Worm (Caenorhabditis elegans): Measurements from ENCODE around the gene dyf-3.

Gene dyf-3

DNA sequence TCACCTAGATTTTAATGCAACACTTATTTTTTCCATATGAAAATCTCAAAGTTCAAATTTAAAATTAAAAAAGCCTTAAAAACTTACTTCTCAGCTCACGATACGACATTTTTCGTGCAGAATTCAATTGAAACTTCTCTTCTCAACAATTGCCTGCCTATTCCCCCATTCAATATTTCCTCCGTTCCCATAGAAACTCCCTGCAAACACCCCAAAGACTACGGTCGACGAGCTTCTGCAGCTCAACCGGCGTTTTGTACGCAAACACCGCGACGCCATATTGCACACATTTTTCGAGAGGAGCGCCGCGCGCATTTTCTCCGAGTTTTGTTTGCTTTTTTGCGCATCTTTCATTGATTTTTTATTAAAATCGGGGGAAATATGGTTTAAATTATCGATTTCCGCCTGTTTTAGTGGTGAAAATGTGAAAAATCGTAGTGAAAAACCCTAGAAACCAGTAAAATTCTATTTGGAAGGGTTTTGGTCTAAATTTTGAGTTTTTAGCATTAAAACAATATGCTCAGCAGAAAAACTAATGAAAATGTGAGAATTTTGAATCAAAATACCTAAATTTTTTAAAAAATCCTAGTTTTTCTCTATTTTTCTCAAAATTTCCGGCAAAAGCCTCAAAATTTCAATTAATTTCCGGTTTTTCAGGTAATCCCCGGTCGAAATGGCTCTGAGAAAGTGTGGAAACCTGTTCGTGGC, at the start of gene dyf-3, which contains the start of gene pdhb-1:
Gene dyf-3, minus strand, starts transcription at position 217 of the 708 bp plus-strand sequence.
Gene pdhb-1, plus strand, starts transcription at position 658 of the 708 bp plus-strand sequence.
- TF ChIP-seq cnd-1 (tag; optimal IDR thresholded peaks at IDR 0.05) (no peak), snpc-4 (tag; optimal IDR thresholded peaks at IDR 0.05) (no peak), nhr-76 (tag; optimal IDR thresholded peaks at IDR 0.05) (no peak), flh-1 (GFP tag; optimal IDR thresholded peaks at IDR 0.05) (no peak), lsy-2 (tag; optimal IDR thresholded peaks at IDR 0.05) (peak; percentile 93), blmp-1 (tag; optimal IDR thresholded peaks at IDR 0.05) (no peak), ham-2 (GFP tag; optimal IDR thresholded peaks at IDR 0.05) (peak; percentile 33), pha-4 (tag; optimal IDR thresholded peaks at IDR 0.05) (no peak), unc-120 (tag; optimal IDR thresholded peaks at IDR 0.05; ENCODE audit: poor library complexity, severe bottlenecking) (no peak), unc-39 (tag; optimal IDR thresholded peaks at IDR 0.05) (no peak), nhr-12 (tag; optimal IDR thresholded peaks at IDR 0.05) (no peak), hlh-1 (tag; optimal IDR thresholded peaks at IDR 0.05) (no peak), sptf-1 (tag; optimal IDR thresholded peaks at IDR 0.05) (peak; percentile 49), bed-3 (GFP tag; optimal IDR thresholded peaks at IDR 0.05) (no peak), M03D4.4 (tag; optimal IDR thresholded peaks at IDR 0.05) (peak; percentile 35), ces-1 (GFP tag; optimal IDR thresholded peaks at IDR 0.05) (no peak), zip-8 (tag; optimal IDR thresholded peaks at IDR 0.05) (no peak), sem-2 (GFP tag; optimal IDR thresholded peaks at IDR 0.05) (no peak), ceh-83 (GFP tag; optimal IDR thresholded peaks at IDR 0.05) (no peak), unc-62 (GFP tag; optimal IDR thresholded peaks at IDR 0.05) (no peak), nhr-2 (tag; optimal IDR thresholded peaks at IDR 0.05) (no peak), ztf-11 (tag; optimal IDR thresholded peaks at IDR 0.05) (no peak), mep-1 (tag; optimal IDR thresholded peaks at IDR 0.05) (peak; percentile 41), tbx-8 (GFP tag; optimal IDR thresholded peaks at IDR 0.05) (no peak), drap-1 (GFP tag; optimal IDR thresholded peaks at IDR 0.05) (peak; percentile 36), ceh-39 (tag; optimal IDR thresholded peaks at IDR 0.05) (no peak), lin-32 (GFP tag; optimal IDR thresholded peaks at IDR 0.05) (no peak), lin-13 (tag; optimal IDR thresholded peaks at IDR 0.05) (peak; percentile 21)

DNA sequence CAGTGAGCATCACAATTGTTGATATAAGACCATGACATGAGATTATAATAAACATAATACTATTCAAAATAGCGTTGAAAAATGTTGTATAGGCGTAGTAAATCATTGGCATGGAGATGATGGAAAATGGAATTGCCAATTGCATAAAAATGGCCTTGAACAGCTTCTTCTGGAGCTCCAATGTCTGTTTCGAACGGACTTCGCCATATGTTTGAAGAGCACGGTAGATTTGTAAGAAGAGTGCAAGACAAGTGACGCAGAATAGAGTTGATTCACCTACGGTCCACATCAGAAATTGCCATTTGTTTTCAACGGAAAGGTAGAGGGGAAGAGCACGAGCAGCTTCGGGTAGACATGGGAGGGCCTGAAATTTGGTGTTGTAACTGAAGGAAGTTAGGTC, 48.3 kb upstream of the dyf-3 start:
- TF ChIP-seq zip-8 (tag; optimal IDR thresholded peaks at IDR 0.05) = no peak
- TF ChIP-seq mls-2 (tag; optimal IDR thresholded peaks at IDR 0.05) = no peak
- no peak for TF ChIP-seq ham-2 (GFP tag; optimal IDR thresholded peaks at IDR 0.05)
- no peak for TF ChIP-seq ztf-11 (tag; optimal IDR thresholded peaks at IDR 0.05)
- no peak for TF ChIP-seq mab-5 (tag; optimal IDR thresholded peaks at IDR 0.05)
- no peak for TF ChIP-seq pha-4 (tag; optimal IDR thresholded peaks at IDR 0.05)
- no peak for TF ChIP-seq cnd-1 (tag; optimal IDR thresholded peaks at IDR 0.05)
- no peak for TF ChIP-seq ceh-39 (tag; optimal IDR thresholded peaks at IDR 0.05)
- TF ChIP-seq ces-1 (GFP tag; optimal IDR thresholded peaks at IDR 0.05) = no peak

DNA sequence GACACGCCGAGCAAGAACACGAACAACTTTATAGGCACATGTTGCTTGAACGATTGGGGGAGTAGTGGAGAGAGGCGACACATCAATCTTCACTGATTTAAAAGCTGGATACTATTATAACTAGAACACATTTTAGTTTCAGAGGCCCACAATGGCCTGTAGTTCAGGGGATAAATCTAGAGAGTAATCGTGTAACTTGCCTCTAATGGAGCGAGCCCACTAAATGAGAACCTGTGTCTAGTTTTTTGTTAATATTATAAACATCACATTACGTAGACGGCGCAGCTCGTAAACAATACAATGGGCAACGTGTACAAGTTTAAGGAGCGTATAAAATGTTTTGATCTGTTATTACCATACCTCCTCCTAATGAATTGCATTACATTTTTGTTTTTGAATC, 45.6 kb upstream of the dyf-3 start, which contains the start of gene F58E2.5:
Gene F58E2.5, plus strand, starts transcription at position 301 of the 400 bp plus-strand sequence.
- no peak for TF ChIP-seq ztf-11 (tag; optimal IDR thresholded peaks at IDR 0.05)
- no peak for TF ChIP-seq sem-2 (GFP tag; optimal IDR thresholded peaks at IDR 0.05)
- TF ChIP-seq ham-2 (GFP tag; optimal IDR thresholded peaks at IDR 0.05) = no peak
- TF ChIP-seq cnd-1 (tag; optimal IDR thresholded peaks at IDR 0.05) = no peak

DNA sequence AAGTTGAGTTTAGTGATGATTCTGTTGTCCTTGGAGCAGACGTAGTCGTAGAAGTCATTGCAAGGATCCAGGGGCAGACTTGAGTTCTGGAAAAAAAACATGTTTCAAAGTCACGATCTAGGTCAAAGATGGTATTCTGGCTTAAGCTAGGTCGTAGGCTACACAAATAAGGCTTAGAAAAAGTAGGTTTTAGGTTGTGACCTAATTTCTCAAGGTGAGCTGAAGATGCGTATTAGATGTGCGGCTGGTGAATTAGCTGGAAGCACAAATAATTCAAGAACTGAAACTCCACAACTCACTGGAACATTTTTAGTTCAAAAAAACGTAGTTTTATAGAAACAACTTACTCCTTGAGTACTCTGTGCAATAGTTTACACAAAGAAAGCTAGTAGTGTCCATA, 45.1 kb upstream of the dyf-3 start, which contains the start of gene F09D12.2:
Gene F09D12.2, minus strand, starts transcription at position 101 of the 400 bp plus-strand sequence.
- TF ChIP-seq ceh-43 (GFP tag; optimal IDR thresholded peaks at IDR 0.05) (no peak), cnd-1 (tag; optimal IDR thresholded peaks at IDR 0.05) (no peak), lin-13 (tag; optimal IDR thresholded peaks at IDR 0.05) (no peak), pha-4 (tag; optimal IDR thresholded peaks at IDR 0.05) (no peak), snpc-4 (tag; optimal IDR thresholded peaks at IDR 0.05) (no peak), mab-5 (tag; optimal IDR thresholded peaks at IDR 0.05) (no peak), elt-3 (tag; optimal IDR thresholded peaks at IDR 0.05) (no peak)

DNA sequence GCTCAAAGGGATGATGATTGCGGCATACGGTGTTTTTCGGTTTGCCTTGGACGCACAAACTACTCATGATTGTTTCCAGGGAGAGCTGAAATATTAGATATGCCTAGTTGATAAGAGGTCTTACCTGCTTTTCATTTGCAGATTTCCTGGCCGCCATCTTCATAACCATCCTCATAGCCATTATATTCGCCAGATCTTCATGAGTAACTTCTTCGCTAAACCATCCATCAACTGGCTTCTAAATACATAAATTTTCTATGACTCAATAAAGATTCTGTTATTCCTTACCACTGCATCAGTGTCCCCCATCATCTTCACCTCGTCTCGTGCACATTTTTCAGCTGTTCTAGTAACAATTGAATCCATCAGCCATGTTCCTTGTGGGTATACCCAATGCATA, 43.5 kb upstream of the dyf-3 start:
- TF ChIP-seq nhr-28 (tag; optimal IDR thresholded peaks at IDR 0.05) (no peak), pha-4 (tag; optimal IDR thresholded peaks at IDR 0.05) (no peak), ceh-83 (GFP tag; optimal IDR thresholded peaks at IDR 0.05) (no peak), ztf-11 (tag; optimal IDR thresholded peaks at IDR 0.05) (no peak), tbx-8 (GFP tag; optimal IDR thresholded peaks at IDR 0.05) (no peak), mls-2 (tag; optimal IDR thresholded peaks at IDR 0.05) (no peak), blmp-1 (tag; optimal IDR thresholded peaks at IDR 0.05) (no peak), unc-120 (tag; optimal IDR thresholded peaks at IDR 0.05; ENCODE audit: poor library complexity, severe bottlenecking) (no peak), unc-62 (GFP tag; optimal IDR thresholded peaks at IDR 0.05) (no peak), ham-2 (GFP tag; optimal IDR thresholded peaks at IDR 0.05) (no peak), ces-1 (GFP tag; optimal IDR thresholded peaks at IDR 0.05) (no peak), ceh-39 (tag; optimal IDR thresholded peaks at IDR 0.05) (no peak)

Data from whole organism, mixed stage, embryonic.